Fruit fly (Drosophila melanogaster) whole organism, adult: ENCODE measurements around the gene hob.

Source experiments
- CG12768 ChIP-seq: fragments of 200-800 bp; sonication (Bioruptor generic); optimal IDR thresholded peaks from 2 replicates; lab custom pipeline; 2017; ENCODE audit warnings: missing biosample characterization, missing genetic modification characterization, mild to moderate bottlenecking, moderate library complexity, missing genetic modification reagents
- CG33017 ChIP-seq: fragments of 200-800 bp; sonication (Bioruptor generic); optimal IDR thresholded peaks from 2 replicates; lab custom pipeline; 2018; ENCODE audit warnings: missing biosample characterization, mild to moderate bottlenecking, missing genetic modification characterization, moderate library complexity
- CG7101 ChIP-seq: fragments of 200-800 bp; sonication (Bioruptor generic); optimal IDR thresholded peaks from 2 replicates; lab custom pipeline; 2018; ENCODE audit warnings: missing biosample characterization, mild to moderate bottlenecking, missing genetic modification characterization, moderate library complexity
- bab1 ChIP-seq: fragments of 200-800 bp; sonication (Bioruptor generic); optimal IDR thresholded peaks from 3 replicates; lab custom pipeline; 2019; ENCODE audit warnings: missing biosample characterization, mild to moderate bottlenecking, missing genetic modification characterization, moderate library complexity
- cic ChIP-seq: fragments of 200-800 bp; sonication (Bioruptor generic); optimal IDR thresholded peaks from 2 replicates; lab custom pipeline; 2017; ENCODE audit warnings: missing biosample characterization, mild to moderate bottlenecking, missing genetic modification characterization, moderate library complexity

DNA sequence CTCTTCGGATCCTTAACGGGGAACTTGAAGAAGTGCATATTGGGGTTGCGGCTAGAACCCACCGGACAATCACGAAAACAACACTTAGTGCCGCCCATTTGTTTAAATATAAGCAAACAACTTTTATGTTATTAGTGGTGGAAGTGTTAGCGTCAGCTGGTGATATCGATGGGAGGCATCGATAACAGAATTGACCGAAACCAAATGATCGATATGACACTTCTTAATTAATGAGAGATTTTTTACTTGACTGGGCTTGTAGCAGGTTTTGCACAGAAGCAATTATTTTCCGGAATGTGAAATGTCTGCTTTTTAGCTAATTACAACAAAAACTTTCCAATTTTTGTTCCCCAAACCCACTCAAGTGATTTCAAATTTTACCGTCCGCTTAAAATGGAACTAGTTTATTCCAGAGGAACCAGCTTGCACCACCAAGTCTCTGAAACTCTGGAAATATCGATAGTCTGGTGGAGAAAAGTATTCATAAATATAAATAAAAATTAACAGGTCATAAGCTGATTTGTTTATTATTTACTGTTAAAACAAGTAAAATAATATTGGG, 26.3 kb downstream of the hob start, which contains the start of gene CG14965:
- TF ChIP-seq bab1 (GFP tag; lab: Kevin White, UChicago) (no peak), CG33017 (no peak), CG7101 (tag; lab: Kevin White, UChicago) (no peak), cic (GFP tag; lab: Kevin White, UChicago) (no peak), CG12768 (GFP tag; lab: Kevin White, UChicago) (no peak)
